Fruit fly (Drosophila melanogaster) whole organism, embryonic: ENCODE measurements around the gene Qsox2.

ENCODE experiments used
- CG12071 ChIP-seq: fragments of 200-800 bp; sonication (Bioruptor generic); optimal IDR thresholded peaks from 3 replicates; lab custom pipeline; 2018; ENCODE audit warnings: missing biosample characterization, mild to moderate bottlenecking, missing genetic modification characterization
- CG4424 ChIP-seq: fragments of 200-800 bp; sonication (Bioruptor generic); optimal IDR thresholded peaks from 3 replicates; lab custom pipeline; 2016; ENCODE audit warnings: missing biosample characterization, missing genetic modification characterization
- CG6813 ChIP-seq: fragments of 200-800 bp; sonication (Bioruptor generic); optimal IDR thresholded peaks from 2 replicates; lab custom pipeline; 2017; ENCODE audit warnings: missing biosample characterization, missing genetic modification characterization, mild to moderate bottlenecking, moderate library complexity, missing genetic modification reagents
- CG6854 ChIP-seq: fragments of 200-800 bp; sonication (Bioruptor generic); optimal IDR thresholded peaks from 3 replicates; lab custom pipeline; 2017; ENCODE audit warnings: missing biosample characterization, mild to moderate bottlenecking, missing genetic modification characterization
- CG9876 ChIP-seq: fragments of 200-800 bp; sonication (Bioruptor generic); optimal IDR thresholded peaks from 2 replicates; lab custom pipeline; 2016; ENCODE audit warnings: missing biosample characterization, missing genetic modification characterization
- CkIIα-i1 ChIP-seq: fragments of 200-800 bp; sonication (Bioruptor generic); IDR thresholded peaks from 2 replicates; pipeline ENCODE4 v1.3.6; 2022; ENCODE audit warnings: missing biosample characterization, missing genetic modification characterization
- NK7.1 ChIP-seq: fragments of 200-800 bp; sonication (Bioruptor generic); optimal IDR thresholded peaks from 3 replicates; lab custom pipeline; 2016; ENCODE audit warnings: missing biosample characterization, missing genetic modification characterization
- jumu ChIP-seq: fragments of 200-800 bp; sonication (Bioruptor generic); optimal IDR thresholded peaks from 3 replicates; lab custom pipeline; 2016; ENCODE audit warnings: missing biosample characterization, missing genetic modification characterization
- psq ChIP-seq: fragments of 200-800 bp; sonication (Bioruptor generic); optimal IDR thresholded peaks from 2 replicates; lab custom pipeline; 2017; ENCODE audit warnings: missing biosample characterization, missing genetic modification characterization
- slbo ChIP-seq: fragments of 200-800 bp; sonication (Bioruptor generic); IDR thresholded peaks from 2 replicates; pipeline ENCODE4 v1.3.6; 2022; ENCODE audit warnings: missing biosample characterization, missing genetic modification characterization

DNA sequence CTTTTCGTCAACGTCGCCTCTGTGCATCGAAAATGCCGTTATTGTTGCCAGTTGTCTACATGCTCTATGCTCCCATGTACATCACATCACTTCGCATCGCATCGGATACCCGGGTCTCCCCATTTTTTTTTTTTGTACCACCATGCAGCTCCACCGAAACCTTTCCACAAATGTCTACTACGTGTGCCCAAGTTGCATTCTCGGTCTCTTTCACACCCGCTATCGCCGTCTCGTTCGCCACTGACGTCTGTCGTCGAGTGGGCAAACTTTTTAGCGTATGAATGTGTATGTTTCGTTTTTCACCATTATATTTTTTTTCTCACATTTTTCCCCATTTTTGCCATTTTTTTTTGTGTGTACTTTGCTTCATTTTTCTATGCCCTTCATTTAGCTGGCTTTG, 21.1 kb upstream of the Qsox2 start:
- no peak for TF ChIP-seq CG12071 (GFP tag; lab: Kevin White, UChicago)
- TF ChIP-seq CG9876 (GFP tag; lab: Kevin White, UChicago): no peak
- TF ChIP-seq NK7.1 (GFP tag; lab: Kevin White, UChicago): no peak
- TF ChIP-seq CG6813 (GFP tag; lab: Kevin White, UChicago): no peak
- TF ChIP-seq CkIIα-i1 (GFP tag; lab: Robert Waterston, UW): no peak
- no peak for TF ChIP-seq CG6854
- TF ChIP-seq psq (GFP tag; lab: Kevin White, UChicago): no peak
- no peak for TF ChIP-seq slbo (GFP tag; lab: Robert Waterston, UW)
- no peak for TF ChIP-seq CG4424 (GFP tag; lab: Kevin White, UChicago)
- no peak for TF ChIP-seq jumu (GFP tag; lab: Kevin White, UChicago)
